Worm (Caenorhabditis elegans) whole organism, mixed stage, embryonic: ENCODE results near the gene znf-622.

Experiments used
- blmp-1 ChIP-seq: fragments of 150-350 bp; optimal IDR thresholded peaks from 2 replicates; lab custom pipeline; 2014; ENCODE audit warnings: missing biosample characterization, missing genetic modification characterization
- ceh-83 ChIP-seq: fragments of 200-800 bp; sonication (Bioruptor generic); optimal IDR thresholded peaks from 2 replicates; lab custom pipeline; 2018; ENCODE audit warnings: mild to moderate bottlenecking, missing genetic modification characterization, missing compliant biosample characterization
- cnd-1 ChIP-seq: fragments of 200-800 bp; sonication (Bioruptor generic); optimal IDR thresholded peaks from 2 replicates; lab custom pipeline; 2018; ENCODE audit warnings: mild to moderate bottlenecking, missing genetic modification characterization, missing compliant biosample characterization
- drap-1 ChIP-seq: fragments of 200-800 bp; sonication (Bioruptor generic); optimal IDR thresholded peaks from 3 replicates; lab custom pipeline; 2018; ENCODE audit warnings: mild to moderate bottlenecking, missing genetic modification characterization, missing compliant biosample characterization
- elt-1 ChIP-seq: sonication (generic microtip); optimal IDR thresholded peaks from 2 replicates; lab custom pipeline; 2017; ENCODE audit warnings: missing genetic modification characterization, mild to moderate bottlenecking, missing compliant biosample characterization, antibody characterized with exemption, moderate library complexity, borderline replicate concordance; ENCODE audit not compliant: insufficient read depth
- hlh-1 ChIP-seq: fragments of 150-350 bp; optimal IDR thresholded peaks from 2 replicates; lab custom pipeline; 2014; ENCODE audit warnings: missing biosample characterization, missing genetic modification reagents, missing genetic modification characterization
- lin-13 ChIP-seq: fragments of 150-350 bp; optimal IDR thresholded peaks from 2 replicates; lab custom pipeline; 2014; ENCODE audit warnings: missing biosample characterization, missing genetic modification characterization
- sem-2 ChIP-seq: fragments of 200-800 bp; sonication (Bioruptor generic); optimal IDR thresholded peaks from 2 replicates; lab custom pipeline; 2018; ENCODE audit warnings: mild to moderate bottlenecking, missing genetic modification characterization, missing compliant biosample characterization
- snpc-4 ChIP-seq: fragments of 150-350 bp; optimal IDR thresholded peaks from 2 replicates; lab custom pipeline; 2014; ENCODE audit warnings: missing biosample characterization, missing genetic modification characterization
- ztf-11 ChIP-seq: fragments of 150-350 bp; optimal IDR thresholded peaks from 2 replicates; lab custom pipeline; 2014; ENCODE audit warnings: missing biosample characterization, missing genetic modification characterization

DNA sequence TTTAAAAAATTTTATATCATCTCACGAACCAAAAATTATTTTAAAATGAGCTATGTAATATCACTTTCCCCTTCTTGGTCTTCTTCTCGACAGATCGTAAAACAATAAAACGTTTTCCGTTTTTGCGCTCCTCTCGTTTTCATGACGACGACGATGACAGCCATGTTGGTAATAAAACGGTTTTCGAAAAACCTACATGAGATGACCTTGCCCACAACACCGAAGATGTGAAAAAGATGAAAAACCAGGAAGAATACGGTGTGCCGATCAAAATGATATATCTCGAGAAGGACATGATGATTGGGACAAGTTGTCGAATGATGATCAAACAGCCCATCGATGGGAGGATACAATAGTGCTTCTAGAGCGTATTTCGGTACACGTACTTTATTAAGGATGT, 22.7 kb upstream of the znf-622 start:
- TF ChIP-seq snpc-4 (tag; lab: Kevin White, UChicago) = no peak
- TF ChIP-seq ztf-11 (tag; lab: Kevin White, UChicago) = no peak
- no peak for TF ChIP-seq sem-2 (GFP tag; lab: Kevin White, UChicago)
- TF ChIP-seq ceh-83 (GFP tag; lab: Kevin White, UChicago) = no peak
- no peak for TF ChIP-seq lin-13
- no peak for TF ChIP-seq cnd-1
- TF ChIP-seq drap-1 (GFP tag; lab: Kevin White, UChicago) = no peak
- TF ChIP-seq hlh-1 = no peak
- no peak for TF ChIP-seq elt-1 (tag; lab: Kevin White, UChicago)
- no peak for TF ChIP-seq blmp-1 (tag; lab: Kevin White, UChicago)
